Fruit fly (Drosophila melanogaster): Measurements from ENCODE around the gene bbg.
A peak's percentile ranks its signal among the peaks of the same experiment; 100 is the strongest.

Gene bbg

dm6 chr3L:14486611-14487350, 49.3 kb downstream of the bbg start (continued):
- TF ChIP-seq dac (GFP tag; optimal IDR thresholded peaks at IDR 0.05) (peak; percentile 7), fkh (GFP tag; optimal IDR thresholded peaks at IDR 0.05) (no peak), CG16779 (tag; optimal IDR thresholded peaks at IDR 0.05) (peak; percentile 3), CG10631 (GFP tag; optimal IDR thresholded peaks at IDR 0.05) (peak; percentile 76), Hr39 (GFP tag; optimal IDR thresholded peaks at IDR 0.05) (peak; percentile 67), CG6808 (GFP tag; optimal IDR thresholded peaks at IDR 0.05) (peak; percentile 57), CG11902 (GFP tag; optimal IDR thresholded peaks at IDR 0.05) (peak; percentile 58), Sox15 (GFP tag; optimal IDR thresholded peaks at IDR 0.05) (peak; percentile 63), CG4318 (GFP tag; optimal IDR thresholded peaks at IDR 0.05) (peak; percentile 21), Eip78C (GFP tag) (peak; percentile 95), Smox (GFP tag; optimal IDR thresholded peaks at IDR 0.05) (peak; percentile 71), CG6854 (GFP tag; optimal IDR thresholded peaks at IDR 0.05) (no peak), Gug (GFP tag; IDR thresholded peaks at IDR 0.05) (no peak), Eip75B (GFP tag; optimal IDR thresholded peaks at IDR 0.05) (peak; percentile 75), CG3032 (tag; optimal IDR thresholded peaks at IDR 0.05) (peak; percentile 60)

- TF ChIP-seq fd85E (GFP tag; optimal IDR thresholded peaks at IDR 0.05) = no peak
- peak; percentile 2 for TF ChIP-seq pdm3 (GFP tag; optimal IDR thresholded peaks at IDR 0.05)
- no peak for TF ChIP-seq Hr39 (GFP tag; optimal IDR thresholded peaks at IDR 0.05)
- TF ChIP-seq cyc (GFP tag; optimal IDR thresholded peaks at IDR 0.05) = peak; percentile 17
- no peak for TF ChIP-seq CG15336 (GFP tag; IDR thresholded peaks at IDR 0.05)
- TF ChIP-seq fd59A (GFP tag; optimal IDR thresholded peaks at IDR 0.05) = no peak
- no peak for TF ChIP-seq CG9139 (GFP tag; optimal IDR thresholded peaks at IDR 0.05)
- peak; percentile 14 for TF ChIP-seq OdsH (GFP tag; optimal IDR thresholded peaks at IDR 0.05)
- TF ChIP-seq CG11762 (GFP tag; optimal IDR thresholded peaks at IDR 0.05; ENCODE audit: insufficient read depth) = peak; percentile 3
- TF ChIP-seq CG10669 (GFP tag; optimal IDR thresholded peaks at IDR 0.05) = peak; percentile 17
- TF ChIP-seq esn (GFP tag; optimal IDR thresholded peaks at IDR 0.05) = peak; percentile 48
- peak; percentile 24 for TF ChIP-seq topi (GFP tag; optimal IDR thresholded peaks at IDR 0.05)
- TF ChIP-seq spab (GFP tag; optimal IDR thresholded peaks at IDR 0.05) = peak; percentile 1
- TF ChIP-seq Met (GFP tag; optimal IDR thresholded peaks at IDR 0.05) = peak; percentile 29
- TF ChIP-seq Smox (GFP tag; optimal IDR thresholded peaks at IDR 0.05) = peak; percentile 23
- peak; percentile 29 for TF ChIP-seq Sox102F (GFP tag; optimal IDR thresholded peaks at IDR 0.05)
- peak; percentile 60 for TF ChIP-seq Eip78C (GFP tag)
- peak; percentile 82 for TF ChIP-seq svp (GFP tag)
- TF ChIP-seq dsx (GFP tag; optimal IDR thresholded peaks at IDR 0.05; ENCODE audit: poor library complexity, severe bottlenecking) = peak; percentile 8
- TF ChIP-seq Ets96B (tag; optimal IDR thresholded peaks at IDR 0.05) = peak; percentile 29
- TF ChIP-seq acj6 (GFP tag; optimal IDR thresholded peaks at IDR 0.05) = peak; percentile 1
Measured at dm6 chr3L:14485401-14485800, 50.7 kb downstream of the bbg start.

- TF ChIP-seq ss (GFP tag; optimal IDR thresholded peaks at IDR 0.05) (no peak), CG10631 (GFP tag; optimal IDR thresholded peaks at IDR 0.05) (peak; percentile 6), topi (GFP tag; optimal IDR thresholded peaks at IDR 0.05) (no peak), CG3032 (tag; optimal IDR thresholded peaks at IDR 0.05) (no peak), CG6276 (GFP tag; optimal IDR thresholded peaks at IDR 0.05) (peak; percentile 24), CG15336 (GFP tag; IDR thresholded peaks at IDR 0.05) (peak; percentile 30; the same call in 1 of the 2 replicates), CG6163 (GFP tag; IDR thresholded peaks at IDR 0.05) (peak; percentile 50; the same call in 2 of the 3 replicates), OdsH (GFP tag; optimal IDR thresholded peaks at IDR 0.05) (peak; percentile 12), eg (GFP tag; IDR thresholded peaks at IDR 0.05) (0 out of 3 replicates have a peak, but pooled peaks have one; percentile 16), CG3919 (GFP tag; optimal IDR thresholded peaks at IDR 0.05) (no peak), CG32006 (GFP tag; optimal IDR thresholded peaks at IDR 0.05) (peak; percentile 32), net (GFP tag; optimal IDR thresholded peaks at IDR 0.05) (no peak)
Measured at dm6 chr3L:14482955-14483354, 53.1 kb downstream of the bbg start.

Measured in whole organism, prepupa.